Worm (Caenorhabditis elegans) whole organism, L3 larva: ENCODE data around the gene C46F11.4.

Experiments used
- R02D3.7 ChIP-seq: fragments of 150-350 bp; optimal IDR thresholded peaks from 2 replicates; lab custom pipeline; 2014; ENCODE audit warnings: missing biosample characterization, missing genetic modification characterization
- aly-2 ChIP-seq: fragments of 150-350 bp; optimal IDR thresholded peaks from 2 replicates; lab custom pipeline; 2014; ENCODE audit warnings: missing biosample characterization, missing genetic modification characterization
- ceh-16 ChIP-seq: sonication (generic microtip); optimal IDR thresholded peaks from 2 replicates; lab custom pipeline; 2017; ENCODE audit warnings: missing biosample characterization, missing genetic modification characterization
- ceh-9 ChIP-seq: sonication (generic microtip); optimal IDR thresholded peaks from 2 replicates; lab custom pipeline; 2018; ENCODE audit warnings: missing biosample characterization, missing genetic modification characterization
- daf-12 ChIP-seq: fragments of 150-350 bp; optimal IDR thresholded peaks from 2 replicates; lab custom pipeline; 2014; ENCODE audit warnings: missing biosample characterization, missing genetic modification reagents, missing genetic modification characterization
- egl-27 ChIP-seq: sonication (generic microtip); optimal IDR thresholded peaks from 4 replicates; lab custom pipeline; 2017; ENCODE audit warnings: missing biosample characterization, missing genetic modification reagents, missing genetic modification characterization
- egl-5 ChIP-seq: fragments of 150-350 bp; optimal IDR thresholded peaks from 2 replicates; lab custom pipeline; 2017; ENCODE audit warnings: missing biosample characterization, missing genetic modification reagents, missing genetic modification characterization, inconsistent platforms
- elt-1 ChIP-seq: fragments of 150-350 bp; optimal IDR thresholded peaks from 2 replicates; lab custom pipeline; 2014; ENCODE audit warnings: missing biosample characterization, missing genetic modification characterization
- elt-2 ChIP-seq: sonication (generic microtip); optimal IDR thresholded peaks from 2 replicates; lab custom pipeline; 2016; ENCODE audit warnings: missing genetic modification reagents, mild to moderate bottlenecking, missing genetic modification characterization, missing compliant biosample characterization
- elt-3 ChIP-seq, 3 experiments: fragments of 150-350 bp in 1 of 3; sonication (generic microtip) in 2 of 3; optimal IDR thresholded peaks; 2 replicates in 2 of 3; 4 replicates in 1 of 3; lab custom pipeline; 2014 to 2017; ENCODE audit warnings: missing biosample characterization in 3 of 3, missing genetic modification characterization in 3 of 3
- fkh-10 ChIP-seq: sonication (generic microtip); optimal IDR thresholded peaks from 2 replicates; lab custom pipeline; 2017; ENCODE audit warnings: missing biosample characterization, missing genetic modification reagents, missing genetic modification characterization
- fkh-2 ChIP-seq: fragments of 150-350 bp; optimal IDR thresholded peaks from 2 replicates; lab custom pipeline; 2014; ENCODE audit warnings: missing biosample characterization, missing genetic modification reagents, missing genetic modification characterization
- hmg-11 ChIP-seq: sonication (generic microtip); optimal IDR thresholded peaks from 2 replicates; lab custom pipeline; 2016; ENCODE audit warnings: missing genetic modification characterization, missing compliant biosample characterization
- jun-1 ChIP-seq: fragments of 150-350 bp; optimal IDR thresholded peaks from 2 replicates; lab custom pipeline; 2014; ENCODE audit warnings: missing biosample characterization, missing genetic modification reagents, missing genetic modification characterization
- lin-15B ChIP-seq: fragments of 150-350 bp; optimal IDR thresholded peaks from 2 replicates; lab custom pipeline; 2014; ENCODE audit warnings: missing biosample characterization, missing genetic modification characterization
- lin-39 ChIP-seq: fragments of 150-350 bp; optimal IDR thresholded peaks from 2 replicates; lab custom pipeline; 2018; ENCODE audit warnings: missing biosample characterization, missing genetic modification reagents, missing genetic modification characterization
- lsy-12 ChIP-seq: sonication (generic microtip); optimal IDR thresholded peaks from 2 replicates; lab custom pipeline; 2016; ENCODE audit warnings: mild to moderate bottlenecking, missing genetic modification characterization, missing compliant biosample characterization
- mdl-1 ChIP-seq: fragments of 150-350 bp; optimal IDR thresholded peaks from 2 replicates; lab custom pipeline; 2014; ENCODE audit warnings: missing biosample characterization, missing genetic modification characterization
- mml-1 ChIP-seq: fragments of 150-350 bp; sonication (generic microtip); optimal IDR thresholded peaks from 3 replicates; lab custom pipeline; 2014; ENCODE audit warnings: missing biosample characterization, missing genetic modification characterization
- nfya-1 ChIP-seq: sonication (generic microtip); optimal IDR thresholded peaks from 2 replicates; lab custom pipeline; 2017; ENCODE audit warnings: missing genetic modification characterization, mild to moderate bottlenecking, missing compliant biosample characterization, antibody characterized with exemption, moderate library complexity; ENCODE audit not compliant: insufficient read depth
- nhr-12 ChIP-seq: fragments of 150-350 bp; optimal IDR thresholded peaks from 2 replicates; lab custom pipeline; 2014; ENCODE audit warnings: missing biosample characterization, missing genetic modification characterization
- nhr-23 ChIP-seq: fragments of 150-350 bp; optimal IDR thresholded peaks from 2 replicates; lab custom pipeline; 2014; ENCODE audit warnings: missing biosample characterization, missing genetic modification reagents, missing genetic modification characterization
- nhr-25 ChIP-seq: sonication (generic microtip); optimal IDR thresholded peaks from 2 replicates; lab custom pipeline; 2017; ENCODE audit warnings: missing biosample characterization, missing genetic modification characterization
- nhr-28 ChIP-seq: fragments of 150-350 bp; optimal IDR thresholded peaks from 2 replicates; lab custom pipeline; 2014; ENCODE audit warnings: missing biosample characterization, missing genetic modification characterization
- nhr-43 ChIP-seq: sonication (generic microtip); optimal IDR thresholded peaks from 2 replicates; lab custom pipeline; 2016; ENCODE audit warnings: mild to moderate bottlenecking, missing genetic modification characterization, missing compliant biosample characterization; ENCODE audit not compliant: poor library complexity, severe bottlenecking
- nhr-67 ChIP-seq: fragments of 150-350 bp; optimal IDR thresholded peaks from 2 replicates; lab custom pipeline; 2014; ENCODE audit warnings: missing biosample characterization, missing genetic modification characterization
- nhr-77 ChIP-seq: fragments of 150-350 bp; optimal IDR thresholded peaks from 2 replicates; lab custom pipeline; 2014; ENCODE audit warnings: missing biosample characterization, missing genetic modification characterization
- pha-4 ChIP-seq: fragments of 150-350 bp; optimal IDR thresholded peaks from 2 replicates; lab custom pipeline; 2014; ENCODE audit warnings: missing biosample characterization, missing genetic modification reagents, missing genetic modification characterization
- pqm-1 ChIP-seq: fragments of 150-350 bp; optimal IDR thresholded peaks from 2 replicates; lab custom pipeline; 2017; ENCODE audit warnings: missing biosample characterization, missing genetic modification characterization, inconsistent platforms
- sea-2 ChIP-seq: fragments of 150-350 bp; sonication (generic microtip); optimal IDR thresholded peaks from 4 replicates; lab custom pipeline; 2014; ENCODE audit warnings: missing biosample characterization, missing genetic modification reagents, missing genetic modification characterization
- skn-1 ChIP-seq: fragments of 150-350 bp; optimal IDR thresholded peaks from 2 replicates; lab custom pipeline; 2014; ENCODE audit warnings: missing biosample characterization, missing genetic modification characterization
- snpc-4 ChIP-seq: fragments of 150-350 bp; optimal IDR thresholded peaks from 2 replicates; lab custom pipeline; 2014; ENCODE audit warnings: missing biosample characterization, missing genetic modification characterization
- tbx-2 ChIP-seq: sonication (generic microtip); optimal IDR thresholded peaks from 2 replicates; lab custom pipeline; 2016; ENCODE audit warnings: mild to moderate bottlenecking, missing genetic modification characterization, missing compliant biosample characterization
- unc-39 ChIP-seq: sonication (generic microtip); optimal IDR thresholded peaks from 4 replicates; lab custom pipeline; 2017; ENCODE audit warnings: missing biosample characterization, missing genetic modification characterization
- unc-62 ChIP-seq: fragments of 150-350 bp; sonication (generic microtip); optimal IDR thresholded peaks from 4 replicates; lab custom pipeline; 2014; ENCODE audit warnings: missing biosample characterization, missing genetic modification reagents, missing genetic modification characterization
- zag-1 ChIP-seq: fragments of 150-350 bp; optimal IDR thresholded peaks from 2 replicates; lab custom pipeline; 2014; ENCODE audit warnings: missing biosample characterization, missing genetic modification characterization
- ztf-11 ChIP-seq: fragments of 150-350 bp; optimal IDR thresholded peaks from 2 replicates; lab custom pipeline; 2014; ENCODE audit warnings: missing biosample characterization, missing genetic modification characterization
- ztf-4 ChIP-seq: fragments of 150-350 bp; optimal IDR thresholded peaks from 2 replicates; lab custom pipeline; 2014; ENCODE audit warnings: missing biosample characterization, missing genetic modification characterization

Gene C46F11.4

DNA sequence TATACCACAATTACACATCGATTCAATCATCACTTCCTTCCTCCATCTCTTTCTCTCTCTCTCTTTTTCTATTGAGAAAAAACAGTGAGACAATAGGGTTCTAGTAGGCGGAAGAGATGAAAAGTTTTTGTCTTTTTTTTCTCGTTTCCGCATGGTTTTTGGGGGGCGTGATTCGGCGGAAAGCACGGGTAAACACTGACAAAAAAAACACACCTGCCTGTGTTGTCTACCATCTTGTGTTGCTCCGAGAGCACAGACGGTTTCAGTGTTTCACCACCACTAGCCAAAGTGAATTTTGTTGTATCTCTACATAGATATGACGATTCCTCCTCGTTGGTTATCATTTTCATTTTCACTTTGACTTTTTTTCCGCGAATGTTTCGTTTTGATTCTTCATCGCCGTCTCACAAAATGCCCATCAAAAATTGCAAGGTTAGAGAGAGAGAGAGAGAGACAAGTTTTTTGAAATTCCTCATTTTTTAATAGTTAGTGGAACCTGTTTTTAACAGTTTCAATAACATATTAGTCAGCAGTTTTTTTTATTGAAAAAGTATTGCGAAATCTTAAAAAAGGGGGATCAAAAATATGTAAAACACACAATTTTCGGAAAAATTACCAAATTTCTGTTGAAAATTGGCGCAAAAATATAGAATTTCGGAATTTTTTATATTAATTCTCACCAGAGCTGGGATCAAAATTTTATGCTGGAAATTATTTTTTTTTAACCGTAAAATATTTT is 26.7 kb downstream of the C46F11.4 start:
- TF ChIP-seq daf-12 = no peak
- TF ChIP-seq elt-2 (tag; lab: Kevin White, UChicago) = peak; percentile 6
- no peak for TF ChIP-seq zag-1
- TF ChIP-seq lsy-12 = no peak
- TF ChIP-seq pha-4 (tag; lab: Kevin White, UChicago) = peak; percentile 71

DNA sequence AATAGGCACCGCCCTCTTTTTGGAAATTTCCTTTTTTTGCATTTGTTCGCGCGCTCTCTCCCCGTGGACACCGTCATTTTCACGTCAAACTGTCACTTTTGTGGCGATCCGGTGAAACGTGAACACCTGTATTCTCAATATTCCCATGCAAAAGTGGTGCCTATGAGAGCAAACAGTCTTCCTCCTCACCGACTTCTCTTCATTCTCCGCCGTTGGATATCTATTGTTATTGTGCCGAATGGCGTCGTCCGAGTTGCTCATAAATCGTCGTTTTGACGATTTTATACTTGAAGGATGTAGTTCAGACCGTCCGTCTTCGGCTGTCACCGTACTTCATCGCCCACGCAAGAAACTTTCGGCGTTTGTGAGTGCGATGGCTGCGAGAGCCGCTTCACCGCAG is 28.3 kb downstream of the C46F11.4 start, which contains the start of gene rilp-1:
rilp-1 (plus strand) TSS at position 301 of the 400 bp plus-strand sequence.
- TF ChIP-seq nhr-23 (no peak), skn-1 (tag; lab: Kevin White, UChicago) (no peak), nhr-28 (tag; lab: Kevin White, UChicago) (no peak), lin-15B (tag; lab: Kevin White, UChicago) (no peak), elt-2 (tag; lab: Kevin White, UChicago) (no peak), fkh-10 (GFP tag; lab: Kevin White, UChicago) (no peak), sea-2 (no peak)

DNA sequence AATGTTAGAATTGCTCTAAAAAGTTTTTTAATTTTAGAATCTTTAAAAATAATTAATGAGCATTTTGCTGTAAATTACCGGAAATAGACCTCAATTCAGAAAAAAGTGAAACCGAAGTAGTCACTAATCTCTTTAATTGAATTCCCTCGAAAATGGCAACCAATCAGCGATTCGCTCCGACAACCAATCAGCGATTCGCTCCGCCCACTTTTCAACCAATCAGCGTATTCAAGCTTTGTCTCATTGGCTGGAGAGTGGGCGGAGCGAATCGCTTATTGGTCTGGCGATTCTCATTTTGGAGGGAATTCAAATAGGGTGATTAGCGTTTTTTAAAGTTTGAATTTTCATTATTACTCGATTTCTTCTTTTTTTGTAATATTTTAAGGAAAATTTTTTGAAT is 29.2 kb downstream of the C46F11.4 start:
- TF ChIP-seq ztf-11 (tag; lab: Kevin White, UChicago) (no peak), nhr-12 (tag; lab: Kevin White, UChicago) (no peak), sea-2 (no peak), nfya-1 (tag; lab: Kevin White, UChicago) (peak; percentile 91)
- TF ChIP-seq, all 47 proteins: peak for 1

ce11 chrIII:3634158-3634557 is 29.9 kb downstream of the C46F11.4 start:
- TF ChIP-seq pha-4 (tag; lab: Kevin White, UChicago) (no peak), lsy-12 (no peak), ztf-11 (tag; lab: Kevin White, UChicago) (no peak), fkh-10 (GFP tag; lab: Kevin White, UChicago) (no peak), unc-39 (tag; lab: Kevin White, UChicago) (no peak), ceh-16 (tag; lab: Kevin White, UChicago) (no peak), nhr-12 (tag; lab: Kevin White, UChicago) (no peak), jun-1 (no peak), aly-2 (tag; lab: Kevin White, UChicago) (no peak), pqm-1 (tag; lab: Kevin White, UChicago) (no peak)

- TF ChIP-seq hmg-11 (peak; percentile 17), nhr-43 (no peak), nfya-1 (tag; lab: Kevin White, UChicago) (peak; percentile 14), unc-39 (tag; lab: Kevin White, UChicago) (no peak), lin-39 (tag; lab: Kevin White, UChicago) (peak; percentile 17)
- TF ChIP-seq, all 47 proteins: peak for 3
Measured at ce11 chrIII:3632379-3632778, 31.7 kb downstream of the C46F11.4 start.

DNA sequence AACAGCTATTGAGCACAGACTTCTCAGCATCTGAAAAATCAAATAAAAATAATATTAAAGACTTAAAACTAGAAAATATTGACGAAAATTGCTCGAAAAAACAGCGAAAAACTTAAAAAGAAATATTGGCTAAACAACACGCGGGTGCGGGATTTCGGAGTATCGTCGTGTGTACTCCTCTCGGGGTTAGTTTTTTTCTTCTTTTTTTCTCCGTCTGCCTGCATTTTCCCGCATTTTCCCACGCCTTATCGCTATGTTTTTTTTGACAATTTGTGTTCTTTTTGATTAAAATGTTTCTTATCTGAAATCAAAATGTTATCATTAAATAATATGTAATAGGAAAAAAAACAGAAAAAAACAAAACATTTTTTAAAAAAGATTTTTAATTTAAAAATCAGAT is 33.8 kb downstream of the C46F11.4 start, which contains the start of gene mrps-31:
mrps-31 (minus strand) TSS at position 36 of the 400 bp plus-strand sequence.
- no peak for TF ChIP-seq zag-1
- TF ChIP-seq elt-3 (tag; optimal IDR thresholded peaks at IDR 0.05; lab: Kevin White, UChicago) = no peak
- TF ChIP-seq tbx-2 (tag; lab: Kevin White, UChicago) = no peak
- TF ChIP-seq snpc-4 = peak; percentile 44
- no peak for TF ChIP-seq daf-12
- TF ChIP-seq hmg-11 = peak; percentile 57
- no peak for TF ChIP-seq unc-39 (tag; lab: Kevin White, UChicago)
- TF ChIP-seq egl-27 = no peak
- peak; percentile 73 for TF ChIP-seq pha-4 (tag; lab: Kevin White, UChicago)
- TF ChIP-seq ceh-9 = no peak
- no peak for TF ChIP-seq nhr-25 (tag; lab: Kevin White, UChicago)
- no peak for TF ChIP-seq jun-1
- TF ChIP-seq mml-1 = no peak
- TF ChIP-seq nhr-67 (tag; lab: Kevin White, UChicago) = no peak
- no peak for TF ChIP-seq elt-1 (tag; lab: Kevin White, UChicago)
- TF ChIP-seq skn-1 (tag; lab: Kevin White, UChicago) = no peak
- peak; percentile 78 for TF ChIP-seq pqm-1 (tag; lab: Kevin White, UChicago)
- no peak for TF ChIP-seq egl-5
- TF ChIP-seq mdl-1 (tag; lab: Kevin White, UChicago) = no peak
- TF ChIP-seq fkh-2 (tag; lab: Kevin White, UChicago) = no peak
- TF ChIP-seq R02D3.7 (tag; lab: Kevin White, UChicago) = peak; percentile 3
- TF ChIP-seq ztf-4 (tag; lab: Kevin White, UChicago) = no peak
- peak; percentile 44 for TF ChIP-seq lin-39 (tag; lab: Kevin White, UChicago)
- TF ChIP-seq ztf-11 (tag; lab: Kevin White, UChicago) = no peak
- TF ChIP-seq lsy-12 = no peak
- TF ChIP-seq nfya-1 (tag; lab: Kevin White, UChicago) = peak; percentile 66
- peak; percentile 99 for TF ChIP-seq elt-2 (tag; lab: Kevin White, UChicago)
- TF ChIP-seq unc-62 (GFP tag; lab: Kevin White, UChicago) = no peak
- TF ChIP-seq nhr-77 (tag; lab: Kevin White, UChicago) = no peak
- no peak for TF ChIP-seq aly-2 (tag; lab: Kevin White, UChicago)
- no peak for TF ChIP-seq nhr-43
- TF ChIP-seq nhr-23 = peak; percentile 43
- TF ChIP-seq sea-2 = no peak
- TF ChIP-seq lin-15B (tag; lab: Kevin White, UChicago) = peak; percentile 60
